Worm (Caenorhabditis elegans): ENCODE data around the gene nhr-114.

Gene nhr-114

DNA sequence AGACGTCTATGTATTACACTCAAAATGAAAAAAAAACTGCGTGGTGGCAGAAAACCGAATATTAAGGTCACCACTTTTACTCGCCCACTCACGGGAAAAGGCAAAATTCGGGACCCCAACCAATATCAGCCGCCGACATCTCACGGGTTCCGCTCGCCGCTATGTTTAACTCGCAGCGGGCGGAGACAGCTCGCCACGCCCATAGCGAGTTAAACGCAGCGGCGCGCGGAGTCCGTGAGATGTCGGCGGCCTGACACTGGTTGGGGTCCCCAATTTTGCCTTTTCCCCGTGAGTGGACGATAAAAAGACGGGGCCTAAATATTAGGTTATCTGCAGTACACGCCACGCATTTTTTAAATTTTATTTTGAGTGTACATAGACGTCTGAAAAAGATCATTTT, 4.5 kb upstream of the nhr-114 start:
- TF ChIP-seq Y48G9A.11 (GFP tag; IDR thresholded peaks at IDR 0.05) = peak; percentile 25; the same call in 1 of the 2 replicates
- TF ChIP-seq egl-43 (GFP tag; IDR thresholded peaks at IDR 0.05) = 0 out of 2 replicates have a peak, but pooled peaks have one; percentile 26
- no peak for TF ChIP-seq mdt-29 (GFP tag; IDR thresholded peaks at IDR 0.05)
- TF ChIP-seq lin-38 (GFP tag; IDR thresholded peaks at IDR 0.05) = 0 out of 2 replicates have a peak, but pooled peaks have one; percentile 8
- peak; percentile 72 for TF ChIP-seq set-16 (GFP tag; IDR thresholded peaks at IDR 0.05)
- TF ChIP-seq nhr-25 (tag; optimal IDR thresholded peaks at IDR 0.05; ENCODE audit: borderline replicate concordance, insufficient read depth) = no peak

DNA sequence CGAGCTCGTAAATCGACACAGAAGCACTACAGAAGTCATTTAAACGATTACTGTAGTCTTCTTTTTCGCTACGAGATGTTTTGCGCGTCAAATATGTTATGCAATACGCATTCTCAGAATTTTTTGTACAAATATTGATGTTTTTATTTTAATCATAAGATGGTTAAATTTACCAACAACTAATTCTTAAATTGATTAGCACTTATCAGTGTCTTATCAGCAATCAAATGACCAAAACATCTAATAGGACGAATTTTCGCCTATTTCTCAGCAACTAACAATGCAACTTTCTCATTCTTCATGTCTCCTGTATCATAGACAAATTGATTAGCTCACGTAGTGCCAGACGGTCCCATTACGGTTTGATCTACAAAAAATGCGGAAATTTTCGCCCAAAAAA, 1.1 kb upstream of the nhr-114 start:
- TF ChIP-seq gei-8 (GFP tag; optimal IDR thresholded peaks at IDR 0.05) (no peak), set-16 (GFP tag; IDR thresholded peaks at IDR 0.05) (no peak), mdl-1 (tag; optimal IDR thresholded peaks at IDR 0.05) (no peak), pqm-1 (tag; optimal IDR thresholded peaks at IDR 0.05) (no peak), daf-16 (GFP tag; optimal IDR thresholded peaks at IDR 0.05) (no peak), daf-16 (tag; optimal IDR thresholded peaks at IDR 0.05) (peak; percentile 54), nhr-28 (tag; optimal IDR thresholded peaks at IDR 0.05) (peak; percentile 6), zip-11 (GFP tag; IDR thresholded peaks at IDR 0.05) (no peak), unc-62 (GFP tag; optimal IDR thresholded peaks at IDR 0.05 in 1 of 2) (no peak), unc-62 (tag; optimal IDR thresholded peaks at IDR 0.05) (no peak), arid-1 (GFP tag; conservative IDR thresholded peaks at IDR 0.05) (no peak)

DNA sequence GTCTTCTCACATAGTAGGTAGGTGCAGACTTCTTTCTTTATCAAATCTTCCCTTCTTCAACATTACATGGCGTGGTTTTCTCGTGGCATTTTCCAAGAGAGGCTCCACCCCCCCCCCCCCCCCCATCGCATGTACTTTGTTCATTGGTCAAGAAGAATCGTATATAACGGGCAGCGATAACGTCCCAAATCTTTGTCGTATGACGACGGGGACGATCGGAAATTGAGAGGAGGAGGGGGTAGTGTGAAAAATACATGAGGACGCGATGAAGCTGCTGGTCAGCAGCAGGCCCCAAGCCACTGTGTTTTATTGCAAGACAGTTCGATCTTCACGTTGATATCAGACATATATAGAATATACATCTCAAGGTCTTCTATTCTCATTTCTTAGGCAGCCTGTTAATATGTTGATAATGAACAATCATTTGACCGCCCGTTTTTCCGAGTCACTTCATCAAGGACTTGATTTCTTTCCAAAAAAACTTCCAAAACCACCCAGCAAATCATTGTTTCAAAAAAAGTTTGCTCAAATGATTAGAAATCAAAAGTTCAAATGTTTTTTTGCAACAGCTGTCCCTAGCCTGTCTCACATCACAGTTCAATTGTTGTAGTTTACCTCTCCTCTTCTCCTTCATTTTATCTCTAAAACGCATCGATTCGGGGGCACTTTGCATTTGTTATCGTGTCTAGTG, 404 bp upstream of the nhr-114 start:
- TF ChIP-seq nhr-77 (tag; optimal IDR thresholded peaks at IDR 0.05) (no peak), dmd-8 (GFP tag; IDR thresholded peaks at IDR 0.05) (no peak), lin-1 (GFP tag; IDR thresholded peaks at IDR 0.05) (peak; percentile 32; the same call in 1 of the 2 replicates), lim-7 (GFP tag; IDR thresholded peaks at IDR 0.05) (0 out of 2 replicates have a peak, but pooled peaks have one; percentile 43), Y48G9A.11 (GFP tag; IDR thresholded peaks at IDR 0.05) (no peak), nhr-102 (tag; optimal IDR thresholded peaks at IDR 0.05) (peak; percentile 35), nhr-28 (tag; optimal IDR thresholded peaks at IDR 0.05) (peak; percentile 20), ceh-32 (tag; optimal IDR thresholded peaks at IDR 0.05; ENCODE audit: poor library complexity) (no peak), sdz-12 (GFP tag; optimal IDR thresholded peaks at IDR 0.05) (no peak), ces-1 (GFP tag; optimal IDR thresholded peaks at IDR 0.05) (no peak), hmg-1.1 (GFP tag; IDR thresholded peaks at IDR 0.05) (no peak), hlh-30 (tag; optimal IDR thresholded peaks at IDR 0.05; ENCODE audit: insufficient read depth) (peak; percentile 68), pha-4 (GFP tag; IDR thresholded peaks at IDR 0.05) (peak; percentile 45), pha-4 (tag; optimal IDR thresholded peaks at IDR 0.05) (no peak), mxl-3 (GFP tag; optimal IDR thresholded peaks at IDR 0.05) (peak; percentile 97), ceh-62 (tag; optimal IDR thresholded peaks at IDR 0.05) (no peak), set-16 (GFP tag; IDR thresholded peaks at IDR 0.05) (peak; percentile 47), nhr-10 (tag; optimal IDR thresholded peaks at IDR 0.05) (no peak), unc-62 (GFP tag; optimal IDR thresholded peaks at IDR 0.05 in 1 of 2) (no peak), unc-62 (tag; optimal IDR thresholded peaks at IDR 0.05) (no peak), lin-39 (tag; optimal IDR thresholded peaks at IDR 0.05) (no peak), mdt-29 (GFP tag; IDR thresholded peaks at IDR 0.05) (0 out of 2 replicates have a peak, but pooled peaks have one; percentile 34), hlh-11 (tag; optimal IDR thresholded peaks at IDR 0.05) (peak; percentile 90), tra-1 (GFP tag; IDR thresholded peaks at IDR 0.05) (no peak), php-3 (GFP tag; IDR thresholded peaks at IDR 0.05) (0 out of 2 replicates have a peak, but pooled peaks have one; percentile 14), spr-3 (GFP tag; optimal IDR thresholded peaks at IDR 0.05) (peak; percentile 5), duxl-1 (tag; optimal IDR thresholded peaks at IDR 0.05; ENCODE audit: poor library complexity) (peak; percentile 36), R02D3.7 (tag; optimal IDR thresholded peaks at IDR 0.05) (no peak), ceh-82 (tag; optimal IDR thresholded peaks at IDR 0.05) (no peak), F37D6.2 (tag; optimal IDR thresholded peaks at IDR 0.05) (no peak), dmd-6 (GFP tag; IDR thresholded peaks at IDR 0.05) (peak; percentile 82), daf-16 (GFP tag; optimal IDR thresholded peaks at IDR 0.05) (no peak), daf-16 (tag; optimal IDR thresholded peaks at IDR 0.05) (peak; percentile 38), arid-1 (GFP tag; conservative IDR thresholded peaks at IDR 0.05) (0 out of 2 replicates have a peak, but pooled peaks have one; percentile 33), mes-2 (tag; optimal IDR thresholded peaks at IDR 0.05; ENCODE audit: poor library complexity, severe bottlenecking) (peak; percentile 14), unc-39 (tag; optimal IDR thresholded peaks at IDR 0.05) (no peak), mdl-1 (tag; optimal IDR thresholded peaks at IDR 0.05) (peak; percentile 31 to 53), lin-38 (GFP tag; IDR thresholded peaks at IDR 0.05) (peak; percentile 37; the same call in 1 of the 2 replicates), lin-13 (GFP tag; optimal IDR thresholded peaks at IDR 0.05) (no peak)
